Fruit fly (Drosophila melanogaster) whole organism, embryonic: ENCODE results near the gene Eig71Ei.

Experiments used
- Asciz ChIP-seq: fragments of 200-800 bp; sonication (Bioruptor generic); optimal IDR thresholded peaks from 2 replicates; lab custom pipeline; 2017; ENCODE audit warnings: missing biosample characterization, mild to moderate bottlenecking, missing genetic modification characterization, missing genetic modification reagents
- Bgb ChIP-seq: fragments of 200-800 bp; sonication (Bioruptor generic); IDR thresholded peaks from 2 replicates; pipeline ENCODE4 v1.3.6; 2022; ENCODE audit warnings: missing biosample characterization, missing genetic modification characterization; ENCODE audit not compliant: partially characterized antibody
- CG12236 ChIP-seq: fragments of 200-800 bp; sonication (Bioruptor generic); optimal IDR thresholded peaks from 2 replicates; lab custom pipeline; 2016; ENCODE audit warnings: missing biosample characterization, missing genetic modification characterization
- CG1233 ChIP-seq: fragments of 200-800 bp; sonication (Bioruptor generic); optimal IDR thresholded peaks from 4 replicates; lab custom pipeline; 2018; ENCODE audit warnings: missing biosample characterization, mild to moderate bottlenecking, missing genetic modification characterization
- CG12769 ChIP-seq: fragments of 200-800 bp; sonication (Bioruptor generic); optimal IDR thresholded peaks from 2 replicates; lab custom pipeline; 2019; ENCODE audit warnings: missing biosample characterization, mild to moderate bottlenecking, missing genetic modification characterization, moderate library complexity
- CG15601 ChIP-seq: fragments of 200-800 bp; sonication (Bioruptor generic); optimal IDR thresholded peaks from 3 replicates; lab custom pipeline; 2019; ENCODE audit warnings: missing biosample characterization, mild to moderate bottlenecking, missing genetic modification characterization, moderate library complexity
- CG1602 ChIP-seq: fragments of 200-800 bp; sonication (Bioruptor generic); optimal IDR thresholded peaks from 3 replicates; lab custom pipeline; 2016; ENCODE audit warnings: missing biosample characterization, missing genetic modification characterization
- CG16863 ChIP-seq: fragments of 200-800 bp; sonication (Bioruptor generic); optimal IDR thresholded peaks from 3 replicates; lab custom pipeline; 2016; ENCODE audit warnings: missing biosample characterization, missing genetic modification characterization
- CG17568 ChIP-seq: fragments of 200-800 bp; sonication (Bioruptor generic); optimal IDR thresholded peaks from 2 replicates; lab custom pipeline; 2018; ENCODE audit warnings: missing biosample characterization, mild to moderate bottlenecking, missing genetic modification characterization, moderate library complexity
- CG2712 ChIP-seq: fragments of 200-800 bp; optimal IDR thresholded peaks from 3 replicates; lab custom pipeline; 2019; ENCODE audit warnings: missing biosample characterization, mild to moderate bottlenecking, missing genetic modification characterization, moderate library complexity
- CG3065 ChIP-seq: fragments of 200-800 bp; sonication (Bioruptor generic); optimal IDR thresholded peaks from 2 replicates; lab custom pipeline; 2016; ENCODE audit warnings: missing biosample characterization, missing genetic modification characterization
- CG4282 ChIP-seq: fragments of 200-800 bp; sonication (Bioruptor generic); optimal IDR thresholded peaks from 2 replicates; lab custom pipeline; 2016; ENCODE audit warnings: missing biosample characterization, missing genetic modification characterization
- CG4854 ChIP-seq: fragments of 200-800 bp; sonication (Bioruptor generic); optimal IDR thresholded peaks from 2 replicates; lab custom pipeline; 2016; ENCODE audit warnings: missing biosample characterization, missing genetic modification characterization, inconsistent platforms
- CG6272 ChIP-seq: fragments of 200-800 bp; sonication (Bioruptor generic); IDR thresholded peaks from 2 replicates; pipeline ENCODE4 v1.3.6; 2022; ENCODE audit warnings: missing biosample characterization, missing genetic modification characterization
- CG6813 ChIP-seq: fragments of 200-800 bp; sonication (Bioruptor generic); optimal IDR thresholded peaks from 2 replicates; lab custom pipeline; 2017; ENCODE audit warnings: missing biosample characterization, missing genetic modification characterization, mild to moderate bottlenecking, moderate library complexity, missing genetic modification reagents
- CG7271 ChIP-seq: fragments of 200-800 bp; sonication (Bioruptor generic); optimal IDR thresholded peaks from 2 replicates; lab custom pipeline; 2018; ENCODE audit warnings: missing biosample characterization, mild to moderate bottlenecking, missing genetic modification characterization, moderate library complexity
- CG7745 ChIP-seq: fragments of 200-800 bp; sonication (Bioruptor generic); optimal IDR thresholded peaks from 2 replicates; lab custom pipeline; 2018; ENCODE audit warnings: missing biosample characterization, mild to moderate bottlenecking, missing genetic modification characterization, moderate library complexity
- CG7839 ChIP-seq: fragments of 200-800 bp; sonication (Bioruptor generic); optimal IDR thresholded peaks from 3 replicates; lab custom pipeline; 2018; ENCODE audit warnings: missing biosample characterization, mild to moderate bottlenecking, missing genetic modification characterization, moderate library complexity
- CG8089 ChIP-seq: fragments of 200-800 bp; sonication (Bioruptor generic); optimal IDR thresholded peaks from 3 replicates; lab custom pipeline; 2016; ENCODE audit warnings: missing biosample characterization, missing genetic modification characterization
- CG8478 ChIP-seq: fragments of >200 bp; optimal IDR thresholded peaks from 2 replicates; lab custom pipeline; 2018
- CTCF ChIP-seq: fragments of 200-800 bp; sonication (Bioruptor generic); optimal IDR thresholded peaks from 2 replicates; lab custom pipeline; 2017; ENCODE audit warnings: missing biosample characterization, mild to moderate bottlenecking, missing genetic modification characterization, moderate library complexity
- Ets65A ChIP-seq: fragments of 200-800 bp; sonication (Bioruptor generic); peaks from one replicate; lab custom pipeline; 2016; ENCODE audit warnings: missing biosample characterization, missing genetic modification characterization
- HHEX ChIP-seq: fragments of 200-800 bp; sonication (Bioruptor generic); optimal IDR thresholded peaks from 3 replicates; lab custom pipeline; 2017; ENCODE audit warnings: missing biosample characterization, mild to moderate bottlenecking, missing genetic modification characterization, missing genetic modification reagents
- HLH3B ChIP-seq: fragments of 200-800 bp; sonication (Bioruptor generic); IDR thresholded peaks from 2 replicates; pipeline ENCODE4 v1.3.6; 2022; ENCODE audit warnings: missing biosample characterization, missing genetic modification characterization
- Lhr ChIP-seq: fragments of 200-800 bp; sonication (Bioruptor generic); optimal IDR thresholded peaks from 3 replicates; lab custom pipeline; 2017; ENCODE audit warnings: mild to moderate bottlenecking, missing biosample characterization, missing genetic modification reagents, missing genetic modification characterization
- Mes4 ChIP-seq: fragments of 200-800 bp; sonication (Bioruptor generic); optimal IDR thresholded peaks from 2 replicates; lab custom pipeline; 2016; ENCODE audit warnings: missing biosample characterization, missing genetic modification characterization
- Mrtf ChIP-seq: fragments of 200-800 bp; sonication (Bioruptor generic); IDR thresholded peaks from 3 replicates; pipeline ENCODE4 v1.3.6; 2022; ENCODE audit warnings: missing biosample characterization, missing genetic modification characterization
- Nf-YA ChIP-seq: fragments of 200-800 bp; sonication (Bioruptor generic); IDR thresholded peaks from 2 replicates; pipeline ENCODE4 v1.3.6; 2022; ENCODE audit warnings: missing biosample characterization, missing genetic modification characterization
- Optix ChIP-seq: fragments of 200-800 bp; sonication (Bioruptor generic); IDR thresholded peaks from 3 replicates; pipeline ENCODE4 v1.3.6; 2022; ENCODE audit warnings: missing biosample characterization, missing genetic modification characterization
- Side ChIP-seq: fragments of 200-800 bp; sonication (Bioruptor generic); optimal IDR thresholded peaks from 2 replicates; lab custom pipeline; 2016; ENCODE audit warnings: missing biosample characterization, missing genetic modification characterization
- Taf1 ChIP-seq: fragments of 200-800 bp; sonication (Bioruptor generic); IDR thresholded peaks from 2 replicates; pipeline ENCODE4 v1.3.6; 2022; ENCODE audit warnings: missing biosample characterization, missing genetic modification characterization
- Trl ChIP-seq, 3 experiments: fragments of >200 bp in 2 of 3; fragments of 200-800 bp in 1 of 3; sonication (Bioruptor generic) in 1 of 3; optimal IDR thresholded peaks; 2 replicates in 1 of 3; 3 replicates in 2 of 3; lab custom pipeline; 2016 to 2017; ENCODE audit warnings: missing biosample characterization in 1 of 3, missing genetic modification characterization in 1 of 3
- Xbp1 ChIP-seq: fragments of 200-800 bp; sonication (Bioruptor generic); optimal IDR thresholded peaks from 3 replicates; lab custom pipeline; 2016; ENCODE audit warnings: missing biosample characterization, mild to moderate bottlenecking, missing genetic modification characterization
- YL-1 ChIP-seq: fragments of 200-800 bp; sonication (Bioruptor generic); optimal IDR thresholded peaks from 3 replicates; lab custom pipeline; 2017; ENCODE audit warnings: missing biosample characterization, mild to moderate bottlenecking, missing genetic modification characterization
- chn ChIP-seq: fragments of 200-800 bp; sonication (Bioruptor generic); optimal IDR thresholded peaks from 2 replicates; lab custom pipeline; 2016; ENCODE audit warnings: missing biosample characterization, missing genetic modification characterization
- dmrt11E ChIP-seq: fragments of 200-800 bp; sonication (Bioruptor generic); optimal IDR thresholded peaks from 3 replicates; lab custom pipeline; 2018; ENCODE audit warnings: missing biosample characterization, mild to moderate bottlenecking, missing genetic modification characterization, moderate library complexity
- dmrt99B ChIP-seq: fragments of 200-800 bp; sonication (Bioruptor generic); optimal IDR thresholded peaks from 2 replicates; lab custom pipeline; 2018; ENCODE audit warnings: missing biosample characterization, mild to moderate bottlenecking, missing genetic modification characterization, moderate library complexity
- grn ChIP-seq: fragments of 200-800 bp; sonication (Bioruptor generic); optimal IDR thresholded peaks from 3 replicates; lab custom pipeline; 2017; ENCODE audit warnings: missing biosample characterization, missing genetic modification characterization
- kay ChIP-seq: fragments of 200-800 bp; sonication (Bioruptor generic); optimal IDR thresholded peaks from 2 replicates; lab custom pipeline; 2016; ENCODE audit warnings: missing biosample characterization, missing genetic modification characterization
- lab ChIP-seq: fragments of 200-800 bp; sonication (Bioruptor generic); optimal IDR thresholded peaks from 3 replicates; lab custom pipeline; 2017; ENCODE audit warnings: missing biosample characterization, missing genetic modification characterization, mild to moderate bottlenecking, moderate library complexity, missing genetic modification reagents
- lbe ChIP-seq: fragments of 200-800 bp; sonication (Bioruptor generic); optimal IDR thresholded peaks from 2 replicates; lab custom pipeline; 2016; ENCODE audit warnings: missing biosample characterization, mild to moderate bottlenecking, missing genetic modification characterization
- mld ChIP-seq: fragments of 200-800 bp; sonication (Bioruptor generic); IDR thresholded peaks from 3 replicates; pipeline ENCODE4 v1.3.6; 2022; ENCODE audit warnings: missing biosample characterization, missing genetic modification characterization; ENCODE audit not compliant: partially characterized antibody
- onecut ChIP-seq: fragments of 200-800 bp; sonication (Bioruptor generic); IDR thresholded peaks from 2 replicates; pipeline ENCODE4 v1.3.6; 2022; ENCODE audit warnings: missing biosample characterization, missing genetic modification characterization
- sima ChIP-seq: fragments of 200-800 bp; sonication (Bioruptor generic); optimal IDR thresholded peaks from 2 replicates; lab custom pipeline; 2016; ENCODE audit warnings: missing biosample characterization, missing genetic modification characterization
- sug ChIP-seq: fragments of 200-800 bp; optimal IDR thresholded peaks from 2 replicates; lab custom pipeline; 2019; ENCODE audit warnings: missing biosample characterization, mild to moderate bottlenecking, missing genetic modification characterization, moderate library complexity
- tap ChIP-seq: fragments of 200-800 bp; optimal IDR thresholded peaks from 3 replicates; lab custom pipeline; 2019; ENCODE audit warnings: missing biosample characterization, mild to moderate bottlenecking, missing genetic modification characterization, moderate library complexity
- twi ChIP-seq: fragments of 200-800 bp; optimal IDR thresholded peaks from 2 replicates; lab custom pipeline; 2019; ENCODE audit warnings: missing biosample characterization, mild to moderate bottlenecking, missing genetic modification characterization, moderate library complexity
- wor ChIP-seq: fragments of 200-800 bp; sonication (Bioruptor generic); IDR thresholded peaks from 2 replicates; pipeline ENCODE4 v1.3.6; 2022; ENCODE audit warnings: missing biosample characterization, missing genetic modification characterization
- zen ChIP-seq: fragments of 200-800 bp; sonication (Bioruptor generic); optimal IDR thresholded peaks from 3 replicates; lab custom pipeline; 2018; ENCODE audit warnings: missing biosample characterization, mild to moderate bottlenecking, missing genetic modification characterization, moderate library complexity

The Eig71Ei gene

DNA sequence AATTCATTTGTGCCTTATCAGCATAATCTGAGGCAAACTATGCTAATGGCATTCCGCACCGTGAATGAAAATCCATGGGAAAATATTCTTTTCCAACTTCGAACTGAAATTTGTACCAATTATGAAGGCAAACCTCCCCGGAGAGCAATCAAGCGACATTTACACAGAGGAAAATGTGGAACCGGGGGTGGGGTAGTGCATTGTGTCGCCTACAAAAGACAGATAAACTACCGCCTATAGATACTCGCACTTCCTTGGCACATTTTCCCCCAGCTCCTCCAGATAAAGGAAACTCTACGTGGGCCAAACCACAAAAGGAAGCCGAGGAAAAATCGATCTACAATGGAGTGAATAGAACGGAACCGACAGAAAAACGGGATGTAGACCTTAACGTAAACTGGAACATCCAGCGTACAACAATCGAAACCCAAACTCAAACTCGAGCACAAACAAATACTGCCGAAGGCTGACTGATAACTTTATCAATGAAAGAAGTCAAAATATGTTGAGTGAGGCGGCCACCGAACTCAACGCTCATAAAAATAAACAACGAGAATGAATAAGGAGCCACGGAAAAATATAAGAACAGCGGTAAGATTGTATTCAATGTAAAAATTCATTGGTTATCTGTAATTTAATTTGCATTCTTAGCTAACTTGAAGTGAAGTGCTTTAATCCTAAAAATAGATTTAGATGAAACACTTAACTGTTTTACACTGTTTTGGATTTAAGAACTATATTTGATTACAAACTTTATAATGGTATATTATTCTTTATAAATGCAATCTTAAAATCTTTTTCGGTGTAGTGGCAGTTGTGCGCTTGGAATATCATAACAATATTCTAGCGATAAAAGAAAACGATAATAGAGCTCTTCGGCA is 31.4 kb downstream of the Eig71Ei start:
- TF ChIP-seq kay (GFP tag; lab: Kevin White, UChicago), result no peak
- TF ChIP-seq HHEX (GFP tag; lab: Kevin White, UChicago), result no peak
- peak; percentile 54 for TF ChIP-seq dmrt11E (tag; lab: Kevin White, UChicago)
- no peak for TF ChIP-seq grn (GFP tag; lab: Kevin White, UChicago)
- no peak for TF ChIP-seq Optix
- peak; percentile 28 for TF ChIP-seq lab (GFP tag; lab: Kevin White, UChicago)
- TF ChIP-seq CG16863, result no peak
- TF ChIP-seq onecut (GFP tag; lab: Robert Waterston, UW), result no peak
- TF ChIP-seq Taf1 (GFP tag; lab: Robert Waterston, UW), result no peak
- TF ChIP-seq CG4282 (GFP tag; lab: Kevin White, UChicago), result no peak
- TF ChIP-seq CG1233 (GFP tag; lab: Kevin White, UChicago), result peak; percentile 60
- TF ChIP-seq CG8089 (GFP tag; lab: Kevin White, UChicago), result no peak
- peak; percentile 19 for TF ChIP-seq CTCF (GFP tag; lab: Kevin White, UChicago)
- TF ChIP-seq CG7271 (tag; lab: Kevin White, UChicago), result no peak
- TF ChIP-seq Xbp1 (GFP tag; lab: Kevin White, UChicago), result no peak
- TF ChIP-seq CG6813 (GFP tag; lab: Kevin White, UChicago), result peak; percentile 54
- no peak for TF ChIP-seq Bgb (GFP tag; lab: Robert Waterston, UW)
- no peak for TF ChIP-seq chn (GFP tag; lab: Kevin White, UChicago)
- TF ChIP-seq CG15601 (tag; lab: Kevin White, UChicago), result peak; percentile 6
- no peak; the same call in 1 of the 2 replicates for TF ChIP-seq Nf-YA (GFP tag; lab: Robert Waterston, UW)
- TF ChIP-seq dmrt99B (tag; lab: Kevin White, UChicago), result peak; percentile 61
- no peak for TF ChIP-seq CG6272 (GFP tag; lab: Robert Waterston, UW)
- no peak for TF ChIP-seq Mes4 (GFP tag; lab: Kevin White, UChicago)
- TF ChIP-seq CG3065 (GFP tag; lab: Kevin White, UChicago), result no peak
- TF ChIP-seq tap (tag; lab: Kevin White, UChicago), result peak; percentile 73
- no peak for TF ChIP-seq CG4854 (GFP tag; lab: Kevin White, UChicago)
- no peak for TF ChIP-seq sima
- TF ChIP-seq Trl (optimal IDR thresholded peaks at IDR 0.05; lab: Kevin White, UChicago), result no peak
- no peak for TF ChIP-seq Trl (GFP tag; optimal IDR thresholded peaks at IDR 0.05; lab: Kevin White, UChicago)
- peak; percentile 42 for TF ChIP-seq Side (GFP tag; lab: Kevin White, UChicago)
- TF ChIP-seq CG17568 (GFP tag; lab: Kevin White, UChicago), result no peak
- no peak for TF ChIP-seq CG12769
- TF ChIP-seq Ets65A (GFP tag; lab: Kevin White, UChicago), result no peak
- no peak for TF ChIP-seq Asciz (GFP tag; lab: Kevin White, UChicago)
- TF ChIP-seq HLH3B (GFP tag; lab: Robert Waterston, UW), result 0 out of 2 replicates have a peak, but pooled peaks have one; percentile 17
- TF ChIP-seq mld (GFP tag; lab: Robert Waterston, UW), result no peak
- peak; percentile 24 for TF ChIP-seq twi (tag; lab: Kevin White, UChicago)
- TF ChIP-seq Mrtf (GFP tag; lab: Robert Waterston, UW), result peak; percentile 45; the same call in 1 of the 3 replicates
- TF ChIP-seq sug (tag; lab: Kevin White, UChicago), result peak; percentile 79
- peak; percentile 64 for TF ChIP-seq CG2712 (tag; lab: Kevin White, UChicago)
- TF ChIP-seq CG7839 (tag; lab: Kevin White, UChicago), result peak; percentile 76
- TF ChIP-seq CG1602, result no peak
- no peak for TF ChIP-seq lbe (GFP tag; lab: Kevin White, UChicago)
- no peak for TF ChIP-seq YL-1
- TF ChIP-seq Lhr (GFP tag; lab: Kevin White, UChicago), result no peak
- TF ChIP-seq CG12236 (GFP tag; lab: Kevin White, UChicago), result no peak
- no peak for TF ChIP-seq CG7745 (tag; lab: Kevin White, UChicago)
- peak; percentile 64 for TF ChIP-seq zen (tag; lab: Kevin White, UChicago)
- TF ChIP-seq wor (GFP tag; lab: Robert Waterston, UW), result no peak
- TF ChIP-seq CG8478 (lab: Kevin White, UChicago), result no peak
